Worm (Caenorhabditis elegans) whole organism, L4/young adult: ENCODE measurements around the gene BE10.5.

Experiments
- W03F9.2 ChIP-seq: fragments of 150-350 bp; optimal IDR thresholded peaks from 2 replicates; lab custom pipeline; 2014; ENCODE audit warnings: missing biosample characterization, missing genetic modification characterization
- dao-5 ChIP-seq: sonication (generic microtip); optimal IDR thresholded peaks from 2 replicates; lab custom pipeline; 2016; ENCODE audit warnings: missing genotype, missing genetic modification characterization, moderate library complexity, missing compliant biosample characterization
- him-1 ChIP-seq: sonication (generic microtip); optimal IDR thresholded peaks from 2 replicates; lab custom pipeline; 2016; ENCODE audit warnings: missing genotype, missing genetic modification reagents, missing genetic modification characterization, missing compliant biosample characterization

- TF ChIP-seq him-1 (tag; lab: Kevin White, UChicago) (no peak), W03F9.2 (tag; lab: Kevin White, UChicago) (no peak), dao-5 (tag; lab: Kevin White, UChicago) (no peak)
Measured at ce11 chrIII:12838299-12838698, 31.7 kb upstream of the BE10.5 start.
